Worm (Caenorhabditis elegans): ENCODE results near the gene K07E3.2.
"Not testable (repeated sequence)": the region's sequence is repeated elsewhere in the genome, so short reads cannot be mapped to it uniquely, and the experiment has no call there.

K07E3.2 gene

ce11 chrX:8151409-8151808 is 47.3 kb downstream of the K07E3.2 start:
- TF ChIP-seq unc-3 (GFP tag; conservative IDR thresholded peaks at IDR 0.05) (no peak), unc-3 (tag; optimal IDR thresholded peaks at IDR 0.05) (no peak), nfya-1 (tag; optimal IDR thresholded peaks at IDR 0.05) (no peak), ceh-18 (tag; optimal IDR thresholded peaks at IDR 0.05) (no peak), hlh-13 (GFP tag; optimal IDR thresholded peaks at IDR 0.05) (no peak), pqm-1 (tag; optimal IDR thresholded peaks at IDR 0.05) (no peak), madf-2 (tag; optimal IDR thresholded peaks at IDR 0.05) (no peak), nhr-11 (tag; optimal IDR thresholded peaks at IDR 0.05) (no peak), npax-4 (tag; optimal IDR thresholded peaks at IDR 0.05) (no peak), pag-3 (tag; optimal IDR thresholded peaks at IDR 0.05; ENCODE audit: borderline replicate concordance) (no peak), fax-1 (tag; optimal IDR thresholded peaks at IDR 0.05) (no peak)

- peak; percentile 20 for TF ChIP-seq nfya-1 (tag; optimal IDR thresholded peaks at IDR 0.05)
- TF ChIP-seq unc-3 (GFP tag; conservative IDR thresholded peaks at IDR 0.05): peak; percentile 54
- not testable (repeated sequence) for TF ChIP-seq unc-3 (tag; optimal IDR thresholded peaks at IDR 0.05)
- peak; percentile 8 for TF ChIP-seq unc-86 (tag; optimal IDR thresholded peaks at IDR 0.05)
- TF ChIP-seq hlh-30 (tag; optimal IDR thresholded peaks at IDR 0.05; ENCODE audit: insufficient read depth): peak; percentile 79
- 0 out of 2 replicates have a peak, but pooled peaks have one; percentile 29 for TF ChIP-seq ceh-45 (GFP tag; IDR thresholded peaks at IDR 0.05)
- TF ChIP-seq K09A11.1 (tag; optimal IDR thresholded peaks at IDR 0.05; ENCODE audit: insufficient read depth): peak; percentile 2
- TF ChIP-seq dve-1 (tag; optimal IDR thresholded peaks at IDR 0.05): peak; percentile 13
- peak; percentile 7 for TF ChIP-seq ceh-18 (tag; optimal IDR thresholded peaks at IDR 0.05)
These were observed 51.4 kb downstream of the K07E3.2 start for ce11 chrX:8155447-8155877.

ce11 chrX:8155969-8156368 is 51.9 kb downstream of the K07E3.2 start:
- TF ChIP-seq tbx-2 (tag; optimal IDR thresholded peaks at IDR 0.05) (peak; percentile 72), unc-42 (tag; optimal IDR thresholded peaks at IDR 0.05) (no peak), unc-86 (tag; optimal IDR thresholded peaks at IDR 0.05) (peak; percentile 15), sdc-2 (tag; optimal IDR thresholded peaks at IDR 0.05) (peak; percentile 71), eyg-1 (tag; optimal IDR thresholded peaks at IDR 0.05) (peak; percentile 69), F13H6.1 (tag; optimal IDR thresholded peaks at IDR 0.05) (peak; percentile 70), lim-6 (tag; optimal IDR thresholded peaks at IDR 0.05) (peak; percentile 30), Y22D7AL.16 (tag; optimal IDR thresholded peaks at IDR 0.05) (peak; percentile 84), C08G9.2 (tag; optimal IDR thresholded peaks at IDR 0.05) (peak; percentile 55), ceh-22 (tag; optimal IDR thresholded peaks at IDR 0.05) (no peak), madf-2 (tag; optimal IDR thresholded peaks at IDR 0.05) (peak; percentile 70), rnt-1 (tag; optimal IDR thresholded peaks at IDR 0.05) (no peak), dmd-4 (tag; optimal IDR thresholded peaks at IDR 0.05; ENCODE audit: borderline replicate concordance) (peak; percentile 80), che-1 (tag; optimal IDR thresholded peaks at IDR 0.05) (peak; percentile 87), unc-55 (GFP tag; optimal IDR thresholded peaks at IDR 0.05) (no peak), ref-2 (tag; optimal IDR thresholded peaks at IDR 0.05) (peak; percentile 1), ceh-31 (tag; optimal IDR thresholded peaks at IDR 0.05) (peak; percentile 72), ttx-3 (tag; optimal IDR thresholded peaks at IDR 0.05) (peak; percentile 86), dve-1 (tag; optimal IDR thresholded peaks at IDR 0.05) (no peak), ceh-19 (GFP tag; optimal IDR thresholded peaks at IDR 0.05) (peak; percentile 88), ceh-48 (tag; optimal IDR thresholded peaks at IDR 0.05) (peak; percentile 61), pros-1 (tag; optimal IDR thresholded peaks at IDR 0.05) (no peak), mec-3 (tag; optimal IDR thresholded peaks at IDR 0.05; ENCODE audit: borderline replicate concordance) (no peak), elt-2 (tag; optimal IDR thresholded peaks at IDR 0.05) (peak; percentile 92), ceh-30 (tag; optimal IDR thresholded peaks at IDR 0.05) (peak; percentile 49), lin-11 (tag; optimal IDR thresholded peaks at IDR 0.05) (peak; percentile 84), C38D4.7 (GFP tag; optimal IDR thresholded peaks at IDR 0.05) (peak; percentile 75), zip-5 (tag; optimal IDR thresholded peaks at IDR 0.05) (no peak), tbx-7 (tag; optimal IDR thresholded peaks at IDR 0.05) (no peak), hlh-6 (tag; optimal IDR thresholded peaks at IDR 0.05) (peak; percentile 81), npax-4 (tag; optimal IDR thresholded peaks at IDR 0.05) (no peak), sox-2 (GFP tag; IDR thresholded peaks at IDR 0.05) (peak; percentile 91), hlh-30 (tag; optimal IDR thresholded peaks at IDR 0.05; ENCODE audit: insufficient read depth) (no peak), ceh-24 (tag; optimal IDR thresholded peaks at IDR 0.05) (peak; percentile 75), ets-4 (tag; optimal IDR thresholded peaks at IDR 0.05) (peak; percentile 21), hlh-8 (tag; optimal IDR thresholded peaks at IDR 0.05) (peak; percentile 27), elt-4 (tag; optimal IDR thresholded peaks at IDR 0.05) (no peak), hlh-13 (GFP tag; optimal IDR thresholded peaks at IDR 0.05) (peak; percentile 77)
